Worm (Caenorhabditis elegans) whole organism, early embryonic: ENCODE data around the gene F13C5.1.

Experiments
- B0310.2 ChIP-seq: sonication (generic microtip); optimal IDR thresholded peaks from 2 replicates; lab custom pipeline; 2016; ENCODE audit warnings: mild to moderate bottlenecking, missing genetic modification characterization, missing compliant biosample characterization
- F13C5.2 ChIP-seq: sonication (generic microtip); optimal IDR thresholded peaks from 2 replicates; lab custom pipeline; 2017; ENCODE audit warnings: mild to moderate bottlenecking, missing genetic modification characterization, inconsistent platforms, missing compliant biosample characterization
- aly-1 ChIP-seq: sonication (generic microtip); optimal IDR thresholded peaks from 2 replicates; lab custom pipeline; 2016; ENCODE audit warnings: missing genetic modification characterization, missing compliant biosample characterization
- ama-1 ChIP-seq: fragments of 150-350 bp; optimal IDR thresholded peaks from 2 replicates; lab custom pipeline; 2014
- ceh-13 ChIP-seq: fragments of 200-800 bp; sonication (Bioruptor generic); optimal IDR thresholded peaks from 2 replicates; lab custom pipeline; 2018; ENCODE audit warnings: mild to moderate bottlenecking, missing genetic modification characterization, missing compliant biosample characterization
- ceh-36 ChIP-seq: sonication (generic microtip); optimal IDR thresholded peaks from 2 replicates; lab custom pipeline; 2016; ENCODE audit warnings: missing genetic modification characterization, inconsistent platforms, missing compliant biosample characterization
- ets-7 ChIP-seq: sonication (generic microtip); optimal IDR thresholded peaks from 2 replicates; lab custom pipeline; 2016; ENCODE audit warnings: missing genotype, missing genetic modification characterization, missing compliant biosample characterization
- flt-1 ChIP-seq: fragments of 200-800 bp; sonication (Bioruptor generic); IDR thresholded peaks from 2 replicates; pipeline ENCODE4 v1.3.6; 2022; ENCODE audit warnings: missing genetic modification characterization, missing compliant biosample characterization
- hmbx-1 ChIP-seq: sonication (generic microtip); optimal IDR thresholded peaks from 2 replicates; lab custom pipeline; 2016; ENCODE audit warnings: mild to moderate bottlenecking, missing genetic modification characterization, missing compliant biosample characterization
- hmg-4 ChIP-seq: fragments of 200-800 bp; sonication (Bioruptor generic); optimal IDR thresholded peaks from 2 replicates; lab custom pipeline; 2018; ENCODE audit warnings: mild to moderate bottlenecking, missing genetic modification characterization, missing compliant biosample characterization
- hnd-1 ChIP-seq: sonication (generic microtip); optimal IDR thresholded peaks from 2 replicates; lab custom pipeline; 2016; ENCODE audit warnings: missing genetic modification characterization, missing compliant biosample characterization
- pes-1 ChIP-seq: fragments of 200-800 bp; sonication (Bioruptor generic); IDR thresholded peaks from 2 replicates; pipeline ENCODE4 v1.3.6; 2022; ENCODE audit warnings: missing genetic modification reagents, missing genetic modification characterization, missing compliant biosample characterization
- scrt-1 ChIP-seq: fragments of 200-800 bp; sonication (Bioruptor generic); IDR thresholded peaks from 2 replicates; pipeline ENCODE4 v1.3.6; 2022; ENCODE audit warnings: missing genetic modification characterization, missing compliant biosample characterization
- sea-1 ChIP-seq: fragments of 200-800 bp; sonication (Bioruptor generic); conservative IDR thresholded peaks from 2 replicates; pipeline ENCODE4 v1.3.6; 2022; ENCODE audit warnings: missing genetic modification characterization, missing compliant biosample characterization
- tbx-11 ChIP-seq: fragments of 200-800 bp; sonication (Bioruptor generic); IDR thresholded peaks from 2 replicates; pipeline ENCODE4 v1.3.6; 2022; ENCODE audit warnings: missing genetic modification characterization, missing compliant biosample characterization
- tbx-37 ChIP-seq: fragments of 200-800 bp; sonication (Bioruptor generic); conservative IDR thresholded peaks from 2 replicates; pipeline ENCODE4 v1.3.6; 2022; ENCODE audit warnings: missing genetic modification reagents, missing genetic modification characterization, missing compliant biosample characterization
- tra-4 ChIP-seq: sonication (generic microtip); optimal IDR thresholded peaks from 2 replicates; lab custom pipeline; 2017; ENCODE audit warnings: missing genetic modification characterization, missing compliant biosample characterization

F13C5.1 gene

ce11 chrX:573270-573669 is 28.7 kb upstream of the F13C5.1 start:
- no peak for TF ChIP-seq B0310.2 (tag; lab: Kevin White, UChicago)
- peak; percentile 50 for TF ChIP-seq F13C5.2 (tag; lab: Kevin White, UChicago)
- no peak for TF ChIP-seq hmbx-1 (tag; lab: Kevin White, UChicago)

- TF ChIP-seq aly-1 (tag; lab: Kevin White, UChicago): no peak
- no peak for TF ChIP-seq pes-1
- no peak for TF ChIP-seq ama-1 (lab: Kevin White, UChicago)
- TF ChIP-seq ets-7 (tag; lab: Kevin White, UChicago): no peak
- no peak for TF ChIP-seq tbx-37 (GFP tag; lab: Robert Waterston, UW)
- no peak for TF ChIP-seq hmg-4
- no peak for TF ChIP-seq ceh-13 (GFP tag; lab: Kevin White, UChicago)
- TF ChIP-seq flt-1 (GFP tag; lab: Robert Waterston, UW): no peak
- TF ChIP-seq F13C5.2 (tag; lab: Kevin White, UChicago): no peak
- TF ChIP-seq hnd-1 (tag; lab: Kevin White, UChicago): no peak
- no peak for TF ChIP-seq ceh-36 (tag; lab: Kevin White, UChicago)
- no peak for TF ChIP-seq scrt-1 (GFP tag; lab: Robert Waterston, UW)
- TF ChIP-seq B0310.2 (tag; lab: Kevin White, UChicago): no peak
- no peak for TF ChIP-seq tbx-11
- no peak for TF ChIP-seq hmbx-1 (tag; lab: Kevin White, UChicago)
Observed at ce11 chrX:575084-575483, 26.9 kb upstream of the F13C5.1 start.

- TF ChIP-seq flt-1 (GFP tag; lab: Robert Waterston, UW): no peak
- TF ChIP-seq scrt-1 (GFP tag; lab: Robert Waterston, UW): 0 out of 2 replicates have a peak, but pooled peaks have one; percentile 18
Observed at ce11 chrX:581754-582153, 20.2 kb upstream of the F13C5.1 start.

ce11 chrX:585598-586217 is 16.3 kb upstream of the F13C5.1 start:
- TF ChIP-seq scrt-1 (GFP tag; lab: Robert Waterston, UW) (no peak), hmbx-1 (tag; lab: Kevin White, UChicago) (no peak), ets-7 (tag; lab: Kevin White, UChicago) (no peak), tbx-37 (GFP tag; lab: Robert Waterston, UW) (no peak), ceh-36 (tag; lab: Kevin White, UChicago) (no peak), hmg-4 (no peak), sea-1 (no peak)

DNA sequence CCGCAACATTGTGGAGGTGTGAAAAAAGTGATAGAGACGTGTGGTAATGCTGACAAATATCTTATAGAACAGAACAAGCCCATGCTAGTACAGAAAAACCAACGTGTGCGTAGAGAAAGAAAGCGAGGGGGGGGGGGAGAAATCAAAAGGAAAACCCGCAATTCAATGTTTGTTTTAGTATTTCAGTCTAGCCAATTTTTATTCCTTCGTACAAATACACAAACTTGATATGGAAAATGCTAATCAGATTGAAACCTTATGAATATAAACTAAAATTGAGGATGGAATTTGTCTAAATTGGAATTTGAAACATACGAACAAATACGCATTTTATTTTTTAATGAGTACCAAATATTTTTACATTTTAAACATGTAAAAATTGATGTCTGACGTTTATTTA is 14.2 kb upstream of the F13C5.1 start, which contains the start of gene mrp-1:
TSS of gene mrp-1 (minus strand) at position 101 of the 400 bp plus-strand sequence.
- TF ChIP-seq ceh-36 (tag; lab: Kevin White, UChicago): no peak
- TF ChIP-seq flt-1 (GFP tag; lab: Robert Waterston, UW): no peak
- no peak for TF ChIP-seq hnd-1 (tag; lab: Kevin White, UChicago)
- TF ChIP-seq ama-1 (lab: Kevin White, UChicago): no peak
- TF ChIP-seq B0310.2 (tag; lab: Kevin White, UChicago): no peak
- TF ChIP-seq ceh-13 (GFP tag; lab: Kevin White, UChicago): no peak
- no peak for TF ChIP-seq sea-1
- TF ChIP-seq ets-7 (tag; lab: Kevin White, UChicago): no peak
- no peak for TF ChIP-seq pes-1
- TF ChIP-seq tra-4 (tag; lab: Kevin White, UChicago): no peak
- no peak for TF ChIP-seq tbx-37 (GFP tag; lab: Robert Waterston, UW)
- TF ChIP-seq hmg-4: no peak

DNA sequence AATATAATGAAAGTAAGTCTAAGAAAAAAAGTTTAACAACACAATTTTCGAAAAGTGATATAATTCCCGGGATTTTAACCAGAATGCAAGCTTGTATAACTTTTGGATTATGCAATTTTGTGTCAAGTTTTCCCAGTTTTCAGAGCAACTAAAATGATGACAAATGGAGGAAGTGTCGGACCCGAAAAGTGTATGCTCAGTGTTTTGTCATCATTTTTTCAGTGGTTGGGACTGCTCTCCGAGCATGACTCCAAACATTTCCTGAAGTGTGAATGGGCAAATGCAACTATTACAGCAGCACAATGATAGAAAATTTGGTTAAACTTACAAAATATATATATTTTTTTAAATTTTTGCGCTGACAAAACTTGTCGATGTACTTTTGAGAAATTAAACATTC is 10.9 kb upstream of the F13C5.1 start:
- TF ChIP-seq flt-1 (GFP tag; lab: Robert Waterston, UW) (no peak), hmg-4 (no peak), ets-7 (tag; lab: Kevin White, UChicago) (no peak), B0310.2 (tag; lab: Kevin White, UChicago) (no peak)

- peak; percentile 78 for TF ChIP-seq aly-1 (tag; lab: Kevin White, UChicago)
- peak; percentile 50; the same call in 1 of the 2 replicates for TF ChIP-seq scrt-1 (GFP tag; lab: Robert Waterston, UW)
- no peak for TF ChIP-seq tra-4 (tag; lab: Kevin White, UChicago)
- TF ChIP-seq tbx-37 (GFP tag; lab: Robert Waterston, UW): no peak
- no peak for TF ChIP-seq hnd-1 (tag; lab: Kevin White, UChicago)
- TF ChIP-seq flt-1 (GFP tag; lab: Robert Waterston, UW): no peak
- TF ChIP-seq hmg-4: peak; percentile 96
- no peak for TF ChIP-seq sea-1
- 0 out of 2 replicates have a peak, but pooled peaks have one; percentile 25 for TF ChIP-seq pes-1
- no peak for TF ChIP-seq ceh-13 (GFP tag; lab: Kevin White, UChicago)
- peak; percentile 99 for TF ChIP-seq F13C5.2 (tag; lab: Kevin White, UChicago)
- TF ChIP-seq ets-7 (tag; lab: Kevin White, UChicago): no peak
- TF ChIP-seq B0310.2 (tag; lab: Kevin White, UChicago): no peak
Observed at ce11 chrX:593245-593733, 8.7 kb upstream of the F13C5.1 start.

DNA sequence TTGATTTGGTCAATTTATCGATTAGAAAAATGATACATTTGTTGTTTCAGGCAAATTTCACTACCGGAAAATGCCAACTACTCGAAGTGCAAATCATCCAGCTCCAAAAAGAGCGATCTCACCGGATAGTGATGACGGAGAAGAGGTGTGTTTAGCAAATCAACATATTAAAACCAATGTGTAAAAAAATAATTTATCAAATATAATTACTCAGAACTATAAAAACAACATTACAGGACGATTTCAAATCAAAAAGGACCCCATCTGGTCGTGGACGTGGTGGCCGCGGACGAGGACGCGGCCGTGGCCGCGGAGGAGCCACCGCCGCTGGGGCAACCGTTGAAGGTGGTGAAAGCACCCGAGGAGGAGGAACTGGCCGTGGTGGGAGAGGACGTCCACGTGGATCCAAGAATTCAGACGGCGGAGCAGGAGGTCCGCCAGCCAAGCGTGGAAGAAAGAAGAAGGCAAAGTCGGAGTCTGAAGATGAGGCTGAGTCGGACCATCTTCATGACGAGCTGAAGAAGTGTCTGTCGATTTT is 8.0 kb upstream of the F13C5.1 start, which contains the start of gene F13C5.2:
TSS of gene F13C5.2 (plus strand) at position 51 of the 538 bp plus-strand sequence.
- TF ChIP-seq B0310.2 (tag; lab: Kevin White, UChicago) (no peak), tbx-37 (GFP tag; lab: Robert Waterston, UW) (no peak)
